Fruit fly (Drosophila melanogaster) whole organism, embryonic: Measurements from ENCODE around the gene CG8191.

ENCODE experiments used
- Bgb ChIP-seq: fragments of 200-800 bp; sonication (Bioruptor generic); IDR thresholded peaks from 2 replicates; pipeline ENCODE4 v1.3.6; 2022; ENCODE audit warnings: missing biosample characterization, missing genetic modification characterization; ENCODE audit not compliant: partially characterized antibody
- Bteb2 ChIP-seq: fragments of 200-800 bp; sonication (Bioruptor generic); optimal IDR thresholded peaks from 2 replicates; lab custom pipeline; 2016; ENCODE audit warnings: missing biosample characterization, missing genetic modification characterization
- C15 ChIP-seq: fragments of 200-800 bp; sonication (Bioruptor generic); IDR thresholded peaks from 3 replicates; pipeline ENCODE4 v1.3.6; 2022; ENCODE audit warnings: missing biosample characterization, missing genetic modification characterization
- CG11560 ChIP-seq: fragments of 200-800 bp; sonication (Bioruptor generic); IDR thresholded peaks from 3 replicates; pipeline ENCODE4 v1.3.6; 2022; ENCODE audit warnings: missing biosample characterization, missing genetic modification characterization
- CG13424 ChIP-seq: fragments of 200-800 bp; sonication (Bioruptor generic); optimal IDR thresholded peaks from 2 replicates; lab custom pipeline; 2019; ENCODE audit warnings: missing biosample characterization, mild to moderate bottlenecking, missing genetic modification characterization, moderate library complexity
- CG15269 ChIP-seq: fragments of 200-800 bp; sonication (Bioruptor generic); optimal IDR thresholded peaks from 2 replicates; lab custom pipeline; 2018; ENCODE audit warnings: missing biosample characterization, mild to moderate bottlenecking, missing genetic modification characterization, moderate library complexity
- CG1529 ChIP-seq: fragments of 200-800 bp; sonication (Bioruptor generic); optimal IDR thresholded peaks from 3 replicates; lab custom pipeline; 2018; ENCODE audit warnings: missing biosample characterization, missing genetic modification characterization
- CG15601 ChIP-seq: fragments of 200-800 bp; sonication (Bioruptor generic); optimal IDR thresholded peaks from 3 replicates; lab custom pipeline; 2019; ENCODE audit warnings: missing biosample characterization, mild to moderate bottlenecking, missing genetic modification characterization, moderate library complexity
- CG16815 ChIP-seq: fragments of 200-800 bp; sonication (Bioruptor generic); optimal IDR thresholded peaks from 3 replicates; lab custom pipeline; 2017; ENCODE audit warnings: missing biosample characterization, mild to moderate bottlenecking, missing genetic modification characterization
- CG16863 ChIP-seq: fragments of 200-800 bp; sonication (Bioruptor generic); optimal IDR thresholded peaks from 3 replicates; lab custom pipeline; 2016; ENCODE audit warnings: missing biosample characterization, missing genetic modification characterization
- CG17385 ChIP-seq: fragments of 200-800 bp; sonication (Bioruptor generic); optimal IDR thresholded peaks from 3 replicates; lab custom pipeline; 2018; ENCODE audit warnings: missing biosample characterization, mild to moderate bottlenecking, missing genetic modification characterization
- CG2120 ChIP-seq: fragments of 200-800 bp; sonication (Bioruptor generic); optimal IDR thresholded peaks from 3 replicates; lab custom pipeline; 2016; ENCODE audit warnings: missing biosample characterization, missing genetic modification characterization
- CG31441 ChIP-seq: fragments of 200-800 bp; sonication (Bioruptor generic); IDR thresholded peaks from 2 replicates; pipeline ENCODE4 v1.3.6; 2022; ENCODE audit warnings: missing biosample characterization, missing genetic modification characterization
- CG32767 ChIP-seq: fragments of 200-800 bp; sonication (Bioruptor generic); IDR thresholded peaks from 2 replicates; pipeline ENCODE4 v1.3.6; 2022; ENCODE audit warnings: missing biosample characterization, missing genetic modification characterization
- CG4328 ChIP-seq: fragments of 200-800 bp; sonication (Bioruptor generic); optimal IDR thresholded peaks from 3 replicates; lab custom pipeline; 2017; ENCODE audit warnings: missing biosample characterization, missing genetic modification reagents, missing genetic modification characterization
- CG4424 ChIP-seq: fragments of 200-800 bp; sonication (Bioruptor generic); optimal IDR thresholded peaks from 3 replicates; lab custom pipeline; 2016; ENCODE audit warnings: missing biosample characterization, missing genetic modification characterization
- CG4854 ChIP-seq: fragments of 200-800 bp; sonication (Bioruptor generic); optimal IDR thresholded peaks from 2 replicates; lab custom pipeline; 2016; ENCODE audit warnings: missing biosample characterization, missing genetic modification characterization, inconsistent platforms
- CG5180 ChIP-seq: fragments of 200-800 bp; sonication (Bioruptor generic); optimal IDR thresholded peaks from 3 replicates; lab custom pipeline; 2017; ENCODE audit warnings: missing biosample characterization, missing genetic modification characterization, mild to moderate bottlenecking, moderate library complexity, missing genetic modification reagents
- CG6254 ChIP-seq: fragments of 200-800 bp; sonication (Bioruptor generic); optimal IDR thresholded peaks from 3 replicates; lab custom pipeline; 2017; ENCODE audit warnings: mild to moderate bottlenecking, missing biosample characterization, missing genetic modification reagents, missing genetic modification characterization
- CG7987 ChIP-seq: fragments of 200-800 bp; sonication (Bioruptor generic); optimal IDR thresholded peaks from 2 replicates; lab custom pipeline; 2018; ENCODE audit warnings: missing biosample characterization, mild to moderate bottlenecking, missing genetic modification characterization, moderate library complexity
- CG8359 ChIP-seq: fragments of 200-800 bp; sonication (Bioruptor generic); optimal IDR thresholded peaks from 2 replicates; lab custom pipeline; 2017; ENCODE audit warnings: missing biosample characterization, mild to moderate bottlenecking, missing genetic modification characterization, borderline replicate concordance
- D ChIP-seq, 2 experiments: fragments of 200-800 bp in 1 of 2; fragments of >200 bp in 1 of 2; sonication (Bioruptor generic) in 1 of 2; optimal IDR thresholded peaks; 2 replicates in 1 of 2; 3 replicates in 1 of 2; lab custom pipeline; 2017; ENCODE audit warnings: mild to moderate bottlenecking in 1 of 2, missing biosample characterization in 1 of 2, missing genetic modification characterization in 1 of 2, missing genetic modification reagents in 1 of 2
- Dbx ChIP-seq: fragments of 200-800 bp; sonication (Bioruptor generic); IDR thresholded peaks from 3 replicates; pipeline ENCODE4 v1.3.6; 2022; ENCODE audit warnings: missing biosample characterization, missing genetic modification characterization
- Ets65A ChIP-seq: fragments of 200-800 bp; sonication (Bioruptor generic); peaks from one replicate; lab custom pipeline; 2016; ENCODE audit warnings: missing biosample characterization, missing genetic modification characterization
- HmgZ ChIP-seq: fragments of 200-800 bp; sonication (Bioruptor generic); optimal IDR thresholded peaks from 2 replicates; lab custom pipeline; 2018; ENCODE audit warnings: missing biosample characterization, mild to moderate bottlenecking, missing genetic modification characterization
- Hr39 ChIP-seq: fragments of >200 bp; optimal IDR thresholded peaks from 2 replicates; lab custom pipeline; 2017
- MBD-R2 ChIP-seq: fragments of 200-800 bp; sonication (Bioruptor generic); IDR thresholded peaks from 2 replicates; pipeline ENCODE4 v1.3.6; 2022; ENCODE audit warnings: missing biosample characterization, missing genetic modification characterization
- Meics ChIP-seq: fragments of 200-800 bp; sonication (Bioruptor generic); optimal IDR thresholded peaks from 2 replicates; lab custom pipeline; 2017; ENCODE audit warnings: missing biosample characterization, mild to moderate bottlenecking, missing genetic modification characterization
- NFAT ChIP-seq: fragments of 200-800 bp; sonication (Bioruptor generic); IDR thresholded peaks from 2 replicates; pipeline ENCODE4 v1.3.6; 2022; ENCODE audit warnings: missing biosample characterization, missing genetic modification characterization
- Sox102F ChIP-seq: fragments of 200-800 bp; sonication (Bioruptor generic); optimal IDR thresholded peaks from 2 replicates; lab custom pipeline; 2018; ENCODE audit warnings: missing biosample characterization, mild to moderate bottlenecking, missing genetic modification characterization, moderate library complexity
- TFAM ChIP-seq: fragments of 200-800 bp; sonication (Bioruptor generic); optimal IDR thresholded peaks from 2 replicates; lab custom pipeline; 2017; ENCODE audit warnings: missing biosample characterization, missing genetic modification characterization, inconsistent platforms
- Vsx1 ChIP-seq: fragments of 200-800 bp; sonication (Bioruptor generic); optimal IDR thresholded peaks from 2 replicates; lab custom pipeline; 2017; ENCODE audit warnings: missing biosample characterization, mild to moderate bottlenecking, missing genetic modification characterization, missing genetic modification reagents
- chm ChIP-seq: fragments of 200-800 bp; sonication (Bioruptor generic); IDR thresholded peaks from 2 replicates; pipeline ENCODE4 v1.3.6; 2022; ENCODE audit warnings: missing biosample characterization, missing genetic modification characterization
- chn ChIP-seq: fragments of 200-800 bp; sonication (Bioruptor generic); optimal IDR thresholded peaks from 2 replicates; lab custom pipeline; 2016; ENCODE audit warnings: missing biosample characterization, missing genetic modification characterization
- crol ChIP-seq: fragments of 200-800 bp; sonication (Bioruptor generic); IDR thresholded peaks from 2 replicates; pipeline ENCODE4 v1.3.6; 2022; ENCODE audit warnings: missing biosample characterization, missing genetic modification characterization
- dmrt99B ChIP-seq: fragments of 200-800 bp; sonication (Bioruptor generic); optimal IDR thresholded peaks from 2 replicates; lab custom pipeline; 2018; ENCODE audit warnings: missing biosample characterization, mild to moderate bottlenecking, missing genetic modification characterization, moderate library complexity
- fru ChIP-seq: fragments of >200 bp; optimal IDR thresholded peaks from 2 replicates; lab custom pipeline; 2017
- gfzf ChIP-seq: fragments of 200-800 bp; sonication (Bioruptor generic); optimal IDR thresholded peaks from 2 replicates; lab custom pipeline; 2016; ENCODE audit warnings: missing biosample characterization, mild to moderate bottlenecking, missing genetic modification characterization, moderate library complexity
- kay ChIP-seq: fragments of 200-800 bp; sonication (Bioruptor generic); optimal IDR thresholded peaks from 2 replicates; lab custom pipeline; 2016; ENCODE audit warnings: missing biosample characterization, missing genetic modification characterization
- knrl ChIP-seq: fragments of 200-800 bp; sonication (Bioruptor generic); IDR thresholded peaks from 3 replicates; pipeline ENCODE4 v1.3.6; 2022; ENCODE audit warnings: missing biosample characterization, missing genetic modification characterization; ENCODE audit not compliant: partially characterized antibody
- org-1 ChIP-seq: fragments of 200-800 bp; sonication (Bioruptor generic); optimal IDR thresholded peaks from 2 replicates; lab custom pipeline; 2017; ENCODE audit warnings: missing biosample characterization, missing genetic modification characterization
- prd ChIP-seq, 3 experiments: fragments of >200 bp in 2 of 3; fragments of 200-800 bp in 1 of 3; sonication (Bioruptor generic) in 1 of 3; optimal IDR thresholded peaks in 2 of 3; IDR thresholded peaks in 1 of 3; 2 replicates in 2 of 3; 3 replicates in 1 of 3; pipeline versions ENCODE4 v1.3.6 to Lab custom; 2017 to 2022; ENCODE audit warnings: missing biosample characterization in 1 of 3, missing genetic modification characterization in 1 of 3
- pum ChIP-seq: fragments of 200-800 bp; sonication (Bioruptor generic); optimal IDR thresholded peaks from 2 replicates; lab custom pipeline; 2016; ENCODE audit warnings: missing biosample characterization, missing genetic modification characterization
- ranshi ChIP-seq: fragments of 200-800 bp; sonication (Bioruptor generic); IDR thresholded peaks from 2 replicates; pipeline ENCODE4 v1.3.6; 2022; ENCODE audit warnings: missing biosample characterization, missing genetic modification characterization
- ro ChIP-seq: fragments of 200-800 bp; sonication (Bioruptor generic); IDR thresholded peaks from 2 replicates; pipeline ENCODE4 v1.3.6; 2022; ENCODE audit warnings: missing biosample characterization, missing genetic modification characterization
- seq ChIP-seq: fragments of 200-800 bp; sonication (Bioruptor generic); IDR thresholded peaks from 2 replicates; pipeline ENCODE4 v1.3.6; 2022; ENCODE audit warnings: missing biosample characterization, missing genetic modification characterization
- sisA ChIP-seq: fragments of 200-800 bp; sonication (Bioruptor generic); IDR thresholded peaks from 2 replicates; pipeline ENCODE4 v1.3.6; 2022; ENCODE audit warnings: missing biosample characterization, missing genetic modification characterization
- stwl ChIP-seq: fragments of 200-800 bp; sonication (Bioruptor generic); optimal IDR thresholded peaks from 3 replicates; lab custom pipeline; 2018; ENCODE audit warnings: missing biosample characterization, mild to moderate bottlenecking, missing genetic modification characterization, moderate library complexity
- tll ChIP-seq, 2 experiments: fragments of 200-800 bp in 1 of 2; fragments of >200 bp in 1 of 2; sonication (Bioruptor generic) in 1 of 2; optimal IDR thresholded peaks; 2 replicates each; lab custom pipeline; 2017 to 2019; ENCODE audit warnings: missing biosample characterization in 2 of 2, missing genetic modification characterization in 2 of 2, mild to moderate bottlenecking in 1 of 2, moderate library complexity in 1 of 2
- yki ChIP-seq: fragments of >200 bp; optimal IDR thresholded peaks from 3 replicates; lab custom pipeline; 2018

Gene CG8191

dm6 chrX:15738890-15739550, 7.0 kb downstream of the CG8191 start, which contains the start of the genes CG11679 and CG8206 (continued):
- no peak for TF ChIP-seq CG8359 (GFP tag; lab: Kevin White, UChicago)
- TF ChIP-seq crol (GFP tag; lab: Robert Waterston, UW): no peak
- no peak for TF ChIP-seq TFAM (GFP tag; lab: Kevin White, UChicago)
- no peak for TF ChIP-seq fru (lab: Kevin White, UChicago)
- TF ChIP-seq knrl: peak; percentile 32; the same call in 1 of the 3 replicates
- peak; percentile 35 for TF ChIP-seq dmrt99B (tag; lab: Kevin White, UChicago)
- TF ChIP-seq CG32767 (GFP tag; lab: Robert Waterston, UW): no peak
- TF ChIP-seq CG15601 (tag; lab: Kevin White, UChicago): no peak
- no peak for TF ChIP-seq C15
- TF ChIP-seq ro (GFP tag; lab: Robert Waterston, UW): no peak
- TF ChIP-seq sisA: no peak
- no peak for TF ChIP-seq yki
- TF ChIP-seq CG1529 (GFP tag; lab: Kevin White, UChicago): no peak
- no peak for TF ChIP-seq CG5180 (GFP tag; lab: Kevin White, UChicago)
- TF ChIP-seq prd (optimal IDR thresholded peaks at IDR 0.05; lab: Kevin White, UChicago): no peak
- peak; percentile 47; the same call in 1 of the 3 replicates for TF ChIP-seq prd (GFP tag; IDR thresholded peaks at IDR 0.05; lab: Robert Waterston, UW)
- TF ChIP-seq CG15269: peak; percentile 32
- no peak for TF ChIP-seq Bteb2 (GFP tag; lab: Kevin White, UChicago)
- no peak for TF ChIP-seq CG4854 (GFP tag; lab: Kevin White, UChicago)
- TF ChIP-seq MBD-R2 (GFP tag; lab: Robert Waterston, UW): peak; percentile 77
- TF ChIP-seq Vsx1 (GFP tag; lab: Kevin White, UChicago): no peak
- TF ChIP-seq CG16863 (GFP tag; lab: Kevin White, UChicago): no peak
- TF ChIP-seq Dbx (GFP tag; lab: Robert Waterston, UW): no peak
- no peak for TF ChIP-seq chn
- TF ChIP-seq Sox102F: no peak
- TF ChIP-seq CG17385 (GFP tag; lab: Kevin White, UChicago): peak; percentile 3
- no peak for TF ChIP-seq CG31441 (GFP tag; lab: Robert Waterston, UW)
- TF ChIP-seq stwl (tag; lab: Kevin White, UChicago): peak; percentile 9
- TF ChIP-seq NFAT (GFP tag; lab: Robert Waterston, UW): no peak
- peak; percentile 43 for TF ChIP-seq Meics
- no peak for TF ChIP-seq Hr39 (lab: Kevin White, UChicago)
- peak; percentile 34; the same call in 1 of the 2 replicates for TF ChIP-seq Bgb (GFP tag; lab: Robert Waterston, UW)
- peak; percentile 57 for TF ChIP-seq HmgZ (tag; lab: Kevin White, UChicago)
- no peak for TF ChIP-seq gfzf (GFP tag; lab: Kevin White, UChicago)
- no peak for TF ChIP-seq D (optimal IDR thresholded peaks at IDR 0.05; lab: Kevin White, UChicago)
- no peak for TF ChIP-seq D (GFP tag; optimal IDR thresholded peaks at IDR 0.05; lab: Kevin White, UChicago)
- TF ChIP-seq CG2120 (GFP tag; lab: Kevin White, UChicago): peak; percentile 66
- TF ChIP-seq seq (GFP tag; lab: Robert Waterston, UW): no peak
- TF ChIP-seq CG4424 (GFP tag; lab: Kevin White, UChicago): no peak
- TF ChIP-seq CG7987 (GFP tag; lab: Kevin White, UChicago): no peak
- TF ChIP-seq org-1 (GFP tag; lab: Kevin White, UChicago): no peak
- peak; percentile 39; the same call in 1 of the 2 replicates for TF ChIP-seq ranshi
- no peak for TF ChIP-seq CG16815 (GFP tag; lab: Kevin White, UChicago)
- TF ChIP-seq chm (GFP tag; lab: Robert Waterston, UW): no peak
- TF ChIP-seq tll (GFP tag; optimal IDR thresholded peaks at IDR 0.05; lab: Kevin White, UChicago): peak in 1 of 2 experiments; percentile 36
- TF ChIP-seq Ets65A (GFP tag; lab: Kevin White, UChicago): peak; percentile 52
- peak; percentile 54 for TF ChIP-seq pum
- TF ChIP-seq CG4328: no peak
- no peak for TF ChIP-seq CG11560
- no peak for TF ChIP-seq CG6254 (GFP tag; lab: Kevin White, UChicago)
- no peak for TF ChIP-seq kay
- TF ChIP-seq CG13424: peak; percentile 56
